Worm (Caenorhabditis elegans) whole organism, L2 larva: ENCODE data around the gene pcyt-1.

Experiments
- Y55F3AM.14 ChIP-seq: fragments of 200-800 bp; sonication (Bioruptor generic); optimal IDR thresholded peaks from 2 replicates; lab custom pipeline; 2018; ENCODE audit warnings: mild to moderate bottlenecking, missing genetic modification characterization, missing compliant biosample characterization
- ZK546.5 ChIP-seq: sonication (generic microtip); optimal IDR thresholded peaks from 2 replicates; lab custom pipeline; 2017; ENCODE audit warnings: missing biosample characterization, missing genetic modification characterization
- alr-1 ChIP-seq: fragments of 150-350 bp; optimal IDR thresholded peaks from 2 replicates; lab custom pipeline; 2014; ENCODE audit warnings: missing biosample characterization, missing genetic modification characterization
- aly-2 ChIP-seq: fragments of 150-350 bp; optimal IDR thresholded peaks from 2 replicates; lab custom pipeline; 2014; ENCODE audit warnings: missing biosample characterization, missing genetic modification characterization
- ama-1 ChIP-seq: fragments of 150-350 bp; optimal IDR thresholded peaks from 2 replicates; lab custom pipeline; 2018; ENCODE audit warnings: inconsistent platforms
- blmp-1 ChIP-seq: sonication (generic microtip); optimal IDR thresholded peaks from 2 replicates; lab custom pipeline; 2017; ENCODE audit warnings: missing genetic modification characterization, mild to moderate bottlenecking, missing compliant biosample characterization, antibody characterized with exemption, moderate library complexity; ENCODE audit not compliant: insufficient read depth
- ceh-16 ChIP-seq: fragments of 150-350 bp; optimal IDR thresholded peaks from 2 replicates; lab custom pipeline; 2014; ENCODE audit warnings: missing biosample characterization, missing genetic modification characterization
- ceh-82 ChIP-seq: fragments of 150-350 bp; optimal IDR thresholded peaks from 2 replicates; lab custom pipeline; 2014; ENCODE audit warnings: missing biosample characterization, missing genetic modification characterization
- crh-2 ChIP-seq: sonication (generic microtip); optimal IDR thresholded peaks from 2 replicates; lab custom pipeline; 2017; ENCODE audit warnings: missing biosample characterization, missing genetic modification characterization
- dmd-4 ChIP-seq: sonication (generic microtip); optimal IDR thresholded peaks from 2 replicates; lab custom pipeline; 2017; ENCODE audit warnings: missing biosample characterization, missing genetic modification characterization
- egl-27 ChIP-seq: sonication (generic microtip); optimal IDR thresholded peaks from 3 replicates; lab custom pipeline; 2017; ENCODE audit warnings: missing biosample characterization, missing genetic modification reagents, missing genetic modification characterization
- elt-1 ChIP-seq: fragments of 150-350 bp; optimal IDR thresholded peaks from 2 replicates; lab custom pipeline; 2014; ENCODE audit warnings: missing biosample characterization, missing genetic modification characterization
- fos-1 ChIP-seq: fragments of 150-350 bp; optimal IDR thresholded peaks from 2 replicates; lab custom pipeline; 2014; ENCODE audit warnings: missing biosample characterization, missing genetic modification characterization
- gmeb-1 ChIP-seq: fragments of 150-350 bp; optimal IDR thresholded peaks from 2 replicates; lab custom pipeline; 2014; ENCODE audit warnings: missing biosample characterization, missing genetic modification characterization
- lin-11 ChIP-seq: fragments of 150-350 bp; sonication (generic microtip); optimal IDR thresholded peaks from 2 replicates; lab custom pipeline; 2014; ENCODE audit warnings: missing biosample characterization, missing genetic modification characterization, inconsistent platforms, mixed read lengths
- lin-13 ChIP-seq: fragments of 150-350 bp; optimal IDR thresholded peaks from 2 replicates; lab custom pipeline; 2014; ENCODE audit warnings: missing biosample characterization, missing genetic modification reagents, missing genetic modification characterization
- lin-39 ChIP-seq: fragments of 150-350 bp; optimal IDR thresholded peaks from 2 replicates; lab custom pipeline; 2014; ENCODE audit warnings: missing biosample characterization, missing genetic modification reagents, missing genetic modification characterization
- mab-5 ChIP-seq: fragments of 150-350 bp; optimal IDR thresholded peaks from 2 replicates; lab custom pipeline; 2014; ENCODE audit warnings: missing biosample characterization, missing genetic modification characterization
- mbf-1 ChIP-seq: sonication (generic microtip); optimal IDR thresholded peaks from 2 replicates; lab custom pipeline; 2017; ENCODE audit warnings: missing biosample characterization, missing genetic modification characterization
- nhr-12 ChIP-seq: fragments of 150-350 bp; optimal IDR thresholded peaks from 2 replicates; lab custom pipeline; 2014; ENCODE audit warnings: missing biosample characterization, missing genetic modification characterization
- nhr-129 ChIP-seq: fragments of 150-350 bp; optimal IDR thresholded peaks from 2 replicates; lab custom pipeline; 2014; ENCODE audit warnings: missing biosample characterization, missing genetic modification characterization
- nhr-21 ChIP-seq: fragments of 150-350 bp; optimal IDR thresholded peaks from 2 replicates; lab custom pipeline; 2014; ENCODE audit warnings: missing biosample characterization, missing genetic modification characterization
- nhr-23 ChIP-seq: fragments of 150-350 bp; optimal IDR thresholded peaks from 2 replicates; lab custom pipeline; 2014; ENCODE audit warnings: missing biosample characterization, missing genetic modification reagents, missing genetic modification characterization
- nhr-237 ChIP-seq: fragments of 150-350 bp; optimal IDR thresholded peaks from 2 replicates; lab custom pipeline; 2014; ENCODE audit warnings: missing biosample characterization, missing genetic modification characterization
- nhr-25 ChIP-seq: fragments of 150-350 bp; sonication (generic microtip); optimal IDR thresholded peaks from 3 replicates; lab custom pipeline; 2014; ENCODE audit warnings: missing biosample characterization, missing genetic modification characterization
- nhr-77 ChIP-seq: fragments of 150-350 bp; optimal IDR thresholded peaks from 2 replicates; lab custom pipeline; 2014; ENCODE audit warnings: missing biosample characterization, missing genetic modification characterization
- peb-1 ChIP-seq: fragments of 150-350 bp; optimal IDR thresholded peaks from 2 replicates; lab custom pipeline; 2014; ENCODE audit warnings: missing biosample characterization, missing genetic modification characterization
- sma-3 ChIP-seq: sonication (generic microtip); optimal IDR thresholded peaks from 2 replicates; lab custom pipeline; 2016; ENCODE audit warnings: missing genetic modification reagents, missing genetic modification characterization, missing compliant biosample characterization
- sma-9 ChIP-seq, 2 experiments: fragments of 150-350 bp in 1 of 2; sonication (generic microtip) in 1 of 2; optimal IDR thresholded peaks; 2 replicates each; lab custom pipeline; 2014 to 2016; ENCODE audit warnings: missing genetic modification characterization in 2 of 2, mild to moderate bottlenecking in 1 of 2, missing biosample characterization in 1 of 2, missing compliant biosample characterization in 1 of 2, missing genetic modification reagents in 1 of 2, moderate library complexity in 1 of 2
- snpc-4 ChIP-seq: fragments of 150-350 bp; optimal IDR thresholded peaks from 2 replicates; lab custom pipeline; 2014; ENCODE audit warnings: missing biosample characterization, missing genetic modification characterization
- unc-55 ChIP-seq: fragments of 150-350 bp; sonication (generic microtip); optimal IDR thresholded peaks from 3 replicates; lab custom pipeline; 2014; ENCODE audit warnings: missing biosample characterization, missing genetic modification reagents, missing genetic modification characterization
- unc-62 ChIP-seq: fragments of 150-350 bp; optimal IDR thresholded peaks from 2 replicates; lab custom pipeline; 2014; ENCODE audit warnings: missing biosample characterization, missing genetic modification reagents, missing genetic modification characterization
- ztf-1 ChIP-seq: fragments of 200-800 bp; sonication (Bioruptor generic); conservative IDR thresholded peaks from 2 replicates; pipeline ENCODE4 v1.3.6; 2022; ENCODE audit warnings: missing genetic modification characterization, missing compliant biosample characterization
- ztf-11 ChIP-seq: sonication (generic microtip); optimal IDR thresholded peaks from 2 replicates; lab custom pipeline; 2017; ENCODE audit warnings: missing biosample characterization, missing genetic modification characterization
- ztf-4 ChIP-seq: fragments of 150-350 bp; optimal IDR thresholded peaks from 2 replicates; lab custom pipeline; 2014; ENCODE audit warnings: missing biosample characterization, missing genetic modification characterization

The pcyt-1 gene

DNA sequence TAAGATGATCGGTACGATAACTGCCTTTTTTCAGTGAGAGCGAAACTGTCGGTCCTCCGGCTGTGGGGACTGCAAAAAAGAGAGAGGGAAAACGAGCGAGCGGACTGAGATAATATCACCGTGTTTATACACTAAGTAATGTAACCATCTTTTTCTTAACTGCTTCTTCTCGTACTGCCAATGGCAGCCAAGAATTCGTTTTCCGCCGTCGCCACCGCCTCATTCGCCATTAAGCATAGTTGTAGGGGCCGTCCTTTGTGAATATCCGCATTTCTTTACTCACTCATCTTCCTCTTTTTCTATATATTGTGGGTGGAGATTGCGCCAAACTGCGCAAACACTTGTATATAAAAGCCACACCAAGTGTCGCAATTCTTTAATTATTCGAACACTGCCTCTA, 25.6 kb upstream of the pcyt-1 start, which contains the start of gene col-174:
col-174 (plus strand) TSS at position 301 of the 400 bp plus-strand sequence.
- no peak for TF ChIP-seq nhr-77 (tag; lab: Kevin White, UChicago)
- TF ChIP-seq lin-39 (tag; lab: Kevin White, UChicago), result no peak
- TF ChIP-seq sma-3 (GFP tag; lab: Kevin White, UChicago), result no peak
- TF ChIP-seq ztf-1 (GFP tag; lab: Robert Waterston, UW), result no peak
- TF ChIP-seq lin-13 (GFP tag; lab: Kevin White, UChicago), result no peak
- TF ChIP-seq ztf-11 (tag; lab: Kevin White, UChicago), result no peak
- no peak for TF ChIP-seq mbf-1 (tag; lab: Kevin White, UChicago)
- TF ChIP-seq ZK546.5 (tag; lab: Kevin White, UChicago), result no peak
- TF ChIP-seq unc-55 (GFP tag; lab: Kevin White, UChicago), result no peak
- TF ChIP-seq gmeb-1 (tag; lab: Kevin White, UChicago), result no peak
- no peak for TF ChIP-seq nhr-23 (tag; lab: Kevin White, UChicago)
- no peak for TF ChIP-seq dmd-4 (tag; lab: Kevin White, UChicago)
- TF ChIP-seq sma-9 (GFP tag; optimal IDR thresholded peaks at IDR 0.05; lab: Kevin White, UChicago), result no peak
- no peak for TF ChIP-seq sma-9 (tag; optimal IDR thresholded peaks at IDR 0.05; lab: Kevin White, UChicago)
- no peak for TF ChIP-seq mab-5 (tag; lab: Kevin White, UChicago)

DNA sequence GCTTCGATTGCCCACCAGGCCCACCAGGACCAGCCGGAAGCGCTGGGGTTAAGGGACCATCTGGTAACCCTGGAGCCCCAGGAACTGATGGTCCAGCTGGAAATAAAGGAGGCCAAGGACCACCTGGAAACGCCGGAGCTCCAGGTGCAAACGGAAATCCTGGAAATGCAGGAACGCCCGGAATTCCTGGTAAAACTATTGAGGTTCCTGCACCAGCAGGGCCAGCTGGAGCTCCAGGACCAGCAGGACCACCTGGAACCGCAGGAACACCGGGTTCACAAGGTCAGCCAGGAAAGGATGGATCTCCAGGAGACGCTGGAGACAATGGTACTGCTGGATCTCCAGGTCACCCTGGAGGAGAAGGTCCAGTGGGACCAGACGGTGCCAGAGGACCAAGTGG, 24.5 kb upstream of the pcyt-1 start:
- TF ChIP-seq unc-62 (GFP tag; lab: Kevin White, UChicago), result no peak
- no peak for TF ChIP-seq mab-5 (tag; lab: Kevin White, UChicago)
- TF ChIP-seq ceh-16 (tag; lab: Kevin White, UChicago), result no peak
- no peak for TF ChIP-seq nhr-21 (tag; lab: Kevin White, UChicago)
- TF ChIP-seq alr-1 (tag; lab: Kevin White, UChicago), result no peak

DNA sequence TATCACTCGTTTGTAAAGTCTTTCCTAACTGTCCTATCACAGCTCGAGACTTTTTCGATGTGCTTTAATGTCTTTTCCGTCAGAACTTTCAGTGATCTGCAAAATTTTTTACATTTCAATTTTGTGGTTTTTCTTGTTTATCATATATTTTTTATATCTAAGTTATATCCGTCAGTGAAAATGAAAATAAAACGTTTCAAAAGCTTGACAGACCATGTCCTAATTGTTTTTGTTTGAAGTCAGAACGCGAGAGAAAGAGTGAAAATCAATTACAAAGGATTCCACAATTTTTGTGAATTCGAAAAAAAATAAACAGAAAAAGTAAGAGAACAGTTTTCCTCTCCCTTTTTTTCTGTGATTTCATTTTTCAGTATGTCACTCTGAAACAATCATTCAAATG, 24.0 kb upstream of the pcyt-1 start, which contains the start of gene F46C8.1:
F46C8.1 (plus strand) TSS at position 301 of the 400 bp plus-strand sequence.
- TF ChIP-seq peb-1 (tag; lab: Kevin White, UChicago) (no peak), nhr-129 (tag; lab: Kevin White, UChicago) (no peak), aly-2 (no peak), lin-11 (tag; lab: Kevin White, UChicago) (no peak), ama-1 (no peak), mab-5 (tag; lab: Kevin White, UChicago) (no peak), ceh-16 (tag; lab: Kevin White, UChicago) (no peak), unc-62 (GFP tag; lab: Kevin White, UChicago) (no peak), nhr-25 (no peak), ztf-4 (no peak), sma-9 (GFP tag; optimal IDR thresholded peaks at IDR 0.05; lab: Kevin White, UChicago) (no peak), sma-9 (tag; optimal IDR thresholded peaks at IDR 0.05; lab: Kevin White, UChicago) (no peak), gmeb-1 (tag; lab: Kevin White, UChicago) (no peak)

DNA sequence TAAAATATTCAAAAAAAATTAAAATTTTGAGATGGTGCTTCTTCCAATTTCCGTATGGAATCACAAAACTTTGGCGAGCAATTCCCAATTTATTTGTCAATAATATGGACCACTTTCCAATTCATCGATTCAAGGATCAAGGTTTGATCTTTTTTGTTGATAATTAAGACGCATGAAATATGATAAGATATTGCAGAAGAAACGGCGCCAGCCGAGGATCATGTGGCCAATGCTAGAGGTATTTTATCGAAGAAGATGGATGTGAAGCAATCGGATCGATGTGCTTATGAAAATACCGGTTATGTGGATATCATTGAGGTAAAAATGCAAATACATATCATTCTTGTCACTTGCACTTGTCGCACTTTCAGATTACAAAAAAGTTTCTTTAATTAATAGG, 21.7 kb upstream of the pcyt-1 start:
- TF ChIP-seq lin-39 (tag; lab: Kevin White, UChicago) (no peak), ztf-4 (no peak), dmd-4 (tag; lab: Kevin White, UChicago) (no peak), nhr-12 (tag; lab: Kevin White, UChicago) (no peak), ztf-1 (GFP tag; lab: Robert Waterston, UW) (no peak), ama-1 (no peak), snpc-4 (no peak), sma-3 (GFP tag; lab: Kevin White, UChicago) (no peak), mbf-1 (tag; lab: Kevin White, UChicago) (no peak), blmp-1 (tag; lab: Kevin White, UChicago) (no peak), crh-2 (tag; lab: Kevin White, UChicago) (no peak), ceh-82 (tag; lab: Kevin White, UChicago) (no peak), egl-27 (tag; lab: Kevin White, UChicago) (no peak), fos-1 (tag; lab: Kevin White, UChicago) (no peak), Y55F3AM.14 (GFP tag; lab: Kevin White, UChicago) (no peak), gmeb-1 (tag; lab: Kevin White, UChicago) (no peak), nhr-237 (no peak), elt-1 (tag; lab: Kevin White, UChicago) (no peak), unc-55 (GFP tag; lab: Kevin White, UChicago) (no peak)
